Worm (Caenorhabditis elegans) whole organism, young adult: ENCODE data around the gene srt-36.

Experiments used
- C17E4.6 ChIP-seq: fragments of 200-800 bp; sonication (Bioruptor generic); IDR thresholded peaks from 2 replicates; pipeline ENCODE4 v1.3.6; 2022; ENCODE audit warnings: missing genetic modification reagents, missing genetic modification characterization, missing compliant biosample characterization
- D2030.7 ChIP-seq: fragments of 200-800 bp; sonication (Bioruptor generic); IDR thresholded peaks from 2 replicates; pipeline ENCODE4 v1.3.6; 2022; ENCODE audit warnings: missing genetic modification reagents, missing genetic modification characterization, missing compliant biosample characterization
- F10E7.11 ChIP-seq: sonication (generic microtip); optimal IDR thresholded peaks from 2 replicates; lab custom pipeline; 2017; ENCODE audit warnings: mild to moderate bottlenecking, missing genetic modification characterization, moderate library complexity, missing compliant biosample characterization
- F37B4.10 ChIP-seq: fragments of 200-800 bp; sonication (Bioruptor generic); IDR thresholded peaks from 2 replicates; pipeline ENCODE4 v1.3.6; 2022; ENCODE audit warnings: missing genetic modification characterization, missing compliant biosample characterization
- F55B11.4 ChIP-seq: sonication (generic microtip); optimal IDR thresholded peaks from 2 replicates; lab custom pipeline; 2016; ENCODE audit warnings: missing compliant biosample characterization, missing genetic modification characterization, borderline replicate concordance; ENCODE audit not compliant: insufficient read depth
- F57A8.1 ChIP-seq: fragments of 200-800 bp; sonication (Bioruptor generic); optimal IDR thresholded peaks from 2 replicates; lab custom pipeline; 2018; ENCODE audit warnings: mild to moderate bottlenecking, missing genetic modification characterization, moderate library complexity, missing compliant biosample characterization
- K12H6.12 ChIP-seq: fragments of 200-800 bp; sonication (Bioruptor generic); optimal IDR thresholded peaks from 2 replicates; lab custom pipeline; 2018; ENCODE audit warnings: mild to moderate bottlenecking, missing genetic modification characterization, missing compliant biosample characterization
- Y79H2A.3 ChIP-seq: fragments of 200-800 bp; sonication (Bioruptor generic); conservative IDR thresholded peaks from 2 replicates; pipeline ENCODE4 v1.3.6; 2022; ENCODE audit warnings: missing genetic modification reagents, missing genetic modification characterization, missing compliant biosample characterization
- Y95B8A.8 ChIP-seq: fragments of 200-800 bp; sonication (Bioruptor generic); IDR thresholded peaks from 2 replicates; pipeline ENCODE4 v1.3.6; 2022; ENCODE audit warnings: missing genetic modification reagents, missing genetic modification characterization, missing compliant biosample characterization
- akir-1 ChIP-seq: fragments of 200-800 bp; sonication (Bioruptor generic); optimal IDR thresholded peaks from 2 replicates; lab custom pipeline; 2018; ENCODE audit warnings: mild to moderate bottlenecking, missing genetic modification characterization, moderate library complexity, missing compliant biosample characterization
- aptf-3 ChIP-seq: fragments of 200-800 bp; sonication (Bioruptor generic); IDR thresholded peaks from 2 replicates; pipeline ENCODE4 v1.3.6; 2022; ENCODE audit warnings: missing genetic modification characterization, missing compliant biosample characterization
- athp-1 ChIP-seq: sonication (generic microtip); optimal IDR thresholded peaks from 2 replicates; lab custom pipeline; 2017; ENCODE audit warnings: mild to moderate bottlenecking, missing genetic modification characterization, missing compliant biosample characterization
- cebp-1 ChIP-seq, 2 experiments: fragments of 200-800 bp in 1 of 2; sonication (Bioruptor generic) in 1 of 2; sonication (generic microtip) in 1 of 2; IDR thresholded peaks in 1 of 2; optimal IDR thresholded peaks in 1 of 2; 2 replicates each; pipeline versions ENCODE4 v1.3.6 to Lab custom; 2017 to 2022; ENCODE audit warnings: missing compliant biosample characterization in 2 of 2, missing genetic modification characterization in 2 of 2, mild to moderate bottlenecking in 1 of 2, missing genetic modification reagents in 1 of 2, moderate library complexity in 1 of 2
- ceh-58 ChIP-seq: fragments of 200-800 bp; sonication (Bioruptor generic); IDR thresholded peaks from 2 replicates; pipeline ENCODE4 v1.3.6; 2022; ENCODE audit warnings: missing genetic modification characterization, missing compliant biosample characterization
- dpff-1 ChIP-seq: sonication (generic microtip); optimal IDR thresholded peaks from 2 replicates; lab custom pipeline; 2017; ENCODE audit warnings: mild to moderate bottlenecking, missing genetic modification characterization, missing compliant biosample characterization
- dpl-1 ChIP-seq: fragments of 150-350 bp; optimal IDR thresholded peaks from 2 replicates; lab custom pipeline; 2014; ENCODE audit warnings: missing biosample characterization, missing genetic modification reagents, missing genetic modification characterization
- ekl-4 ChIP-seq: fragments of 200-800 bp; sonication (Bioruptor generic); IDR thresholded peaks from 2 replicates; pipeline ENCODE4 v1.3.6; 2022; ENCODE audit warnings: missing genetic modification reagents, missing genetic modification characterization, missing compliant biosample characterization
- ets-4 ChIP-seq: fragments of 200-800 bp; sonication (Bioruptor generic); optimal IDR thresholded peaks from 2 replicates; lab custom pipeline; 2018; ENCODE audit warnings: mild to moderate bottlenecking, missing genetic modification characterization, missing compliant biosample characterization
- hlh-26 ChIP-seq: fragments of 200-800 bp; sonication (Bioruptor generic); conservative IDR thresholded peaks from 2 replicates; pipeline ENCODE4 v1.3.6; 2022; ENCODE audit warnings: missing genetic modification reagents, missing genetic modification characterization, missing compliant biosample characterization
- lin-26 ChIP-seq: fragments of 200-800 bp; sonication (Bioruptor generic); IDR thresholded peaks from 2 replicates; pipeline ENCODE4 v1.3.6; 2022; ENCODE audit warnings: missing genetic modification reagents, missing genetic modification characterization, missing compliant biosample characterization
- lin-54 ChIP-seq: fragments of 200-800 bp; sonication (Bioruptor generic); optimal IDR thresholded peaks from 2 replicates; lab custom pipeline; 2018; ENCODE audit warnings: mild to moderate bottlenecking, missing genetic modification characterization, missing compliant biosample characterization
- lsy-27 ChIP-seq: sonication (generic microtip); optimal IDR thresholded peaks from 2 replicates; lab custom pipeline; 2017; ENCODE audit warnings: missing genetic modification characterization, mild to moderate bottlenecking, missing compliant biosample characterization, antibody characterized with exemption, missing genotype, borderline replicate concordance; ENCODE audit not compliant: insufficient read depth
- madf-10 ChIP-seq: sonication (generic microtip); optimal IDR thresholded peaks from 2 replicates; lab custom pipeline; 2016; ENCODE audit warnings: mild to moderate bottlenecking, missing genetic modification characterization, missing compliant biosample characterization
- madf-3 ChIP-seq: fragments of 200-800 bp; sonication (Bioruptor generic); IDR thresholded peaks from 2 replicates; pipeline ENCODE4 v1.3.6; 2022; ENCODE audit warnings: missing genetic modification reagents, missing genetic modification characterization, missing compliant biosample characterization
- mes-4 ChIP-seq: sonication (generic microtip); optimal IDR thresholded peaks from 2 replicates; lab custom pipeline; 2016; ENCODE audit warnings: missing genotype, missing genetic modification characterization, missing compliant biosample characterization
- mxl-1 ChIP-seq: sonication (generic microtip); optimal IDR thresholded peaks from 2 replicates; lab custom pipeline; 2016; ENCODE audit warnings: missing genetic modification characterization, missing compliant biosample characterization
- pbrm-1 ChIP-seq: fragments of 200-800 bp; sonication (Bioruptor generic); IDR thresholded peaks from 2 replicates; pipeline ENCODE4 v1.3.6; 2022; ENCODE audit warnings: missing genetic modification reagents, missing genetic modification characterization, missing compliant biosample characterization
- repo-1 ChIP-seq: sonication (generic microtip); optimal IDR thresholded peaks from 2 replicates; lab custom pipeline; 2017; ENCODE audit warnings: mild to moderate bottlenecking, missing genetic modification characterization, missing compliant biosample characterization
- rpc-1 ChIP-seq, 2 experiments: fragments of 150-350 bp in 1 of 2; sonication (generic microtip) in 1 of 2; optimal IDR thresholded peaks; 2 replicates each; lab custom pipeline; 2014 to 2018; ENCODE audit warnings: missing biosample characterization in 1 of 2, missing genetic modification characterization in 1 of 2, missing genetic modification reagents in 1 of 2, missing genotype in 1 of 2
- snpc-1.1 ChIP-seq: sonication (generic microtip); optimal IDR thresholded peaks from 2 replicates; lab custom pipeline; 2017; ENCODE audit warnings: missing genetic modification characterization, mild to moderate bottlenecking, missing compliant biosample characterization, antibody characterized with exemption, moderate library complexity, missing genotype, missing genetic modification reagents; ENCODE audit not compliant: insufficient read depth
- sptf-2 ChIP-seq: fragments of 200-800 bp; sonication (Bioruptor generic); optimal IDR thresholded peaks from 2 replicates; lab custom pipeline; 2018; ENCODE audit warnings: mild to moderate bottlenecking, missing genetic modification characterization, missing compliant biosample characterization
- ztf-22 ChIP-seq: fragments of 200-800 bp; sonication (Bioruptor generic); optimal IDR thresholded peaks from 2 replicates; lab custom pipeline; 2018; ENCODE audit warnings: mild to moderate bottlenecking, missing genetic modification characterization, moderate library complexity, missing compliant biosample characterization
- ztf-25 ChIP-seq: fragments of 200-800 bp; sonication (Bioruptor generic); IDR thresholded peaks from 2 replicates; pipeline ENCODE4 v1.3.6; 2022; ENCODE audit warnings: missing genetic modification reagents, missing genetic modification characterization, missing compliant biosample characterization
- ztf-26 ChIP-seq: sonication (generic microtip); optimal IDR thresholded peaks from 2 replicates; lab custom pipeline; 2017; ENCODE audit warnings: missing genetic modification characterization, missing compliant biosample characterization

srt-36 gene

ce11 chrV:4261385-4261784, 6.7 kb downstream of the srt-36 start:
- TF ChIP-seq ceh-58 (GFP tag; lab: Robert Waterston, UW): no peak
- TF ChIP-seq repo-1 (tag; lab: Kevin White, UChicago): no peak
- no peak for TF ChIP-seq mes-4
- TF ChIP-seq F10E7.11 (tag; lab: Kevin White, UChicago): no peak
- TF ChIP-seq rpc-1 (optimal IDR thresholded peaks at IDR 0.05; lab: Kevin White, UChicago): no peak
- no peak for TF ChIP-seq rpc-1 (tag; optimal IDR thresholded peaks at IDR 0.05; lab: Kevin White, UChicago)
- no peak for TF ChIP-seq aptf-3 (GFP tag; lab: Robert Waterston, UW)
- no peak for TF ChIP-seq sptf-2 (GFP tag; lab: Kevin White, UChicago)
- no peak for TF ChIP-seq athp-1 (tag; lab: Kevin White, UChicago)
- no peak for TF ChIP-seq lin-26 (GFP tag; lab: Robert Waterston, UW)
- TF ChIP-seq akir-1 (GFP tag; lab: Kevin White, UChicago): no peak
- no peak for TF ChIP-seq C17E4.6
- no peak for TF ChIP-seq D2030.7 (GFP tag; lab: Robert Waterston, UW)

ce11 chrV:4260090-4260489, 8.0 kb downstream of the srt-36 start, which contains the start of gene srt-3:
Gene srt-3 (minus strand): TSS chrV:4260190.
- TF ChIP-seq lin-54 (no peak), Y79H2A.3 (GFP tag; lab: Robert Waterston, UW) (no peak), mxl-1 (no peak), ztf-26 (no peak), lsy-27 (tag; lab: Kevin White, UChicago) (no peak), madf-10 (no peak), C17E4.6 (no peak), Y95B8A.8 (no peak)

- TF ChIP-seq dpff-1 (tag; lab: Kevin White, UChicago) (no peak), F57A8.1 (GFP tag; lab: Kevin White, UChicago) (no peak), cebp-1 (GFP tag; IDR thresholded peaks at IDR 0.05; lab: Robert Waterston, UW) (no peak), cebp-1 (tag; optimal IDR thresholded peaks at IDR 0.05; lab: Kevin White, UChicago) (no peak), rpc-1 (optimal IDR thresholded peaks at IDR 0.05; lab: Kevin White, UChicago) (no peak), rpc-1 (tag; optimal IDR thresholded peaks at IDR 0.05; lab: Kevin White, UChicago) (no peak), F37B4.10 (GFP tag; lab: Robert Waterston, UW) (no peak), ets-4 (GFP tag; lab: Kevin White, UChicago) (no peak), madf-3 (no peak), hlh-26 (GFP tag; lab: Robert Waterston, UW) (no peak)
Observed at ce11 chrV:4256474-4256873, 11.6 kb downstream of the srt-36 start, which contains the start of gene srt-14. Gene srt-14 (minus strand): TSS chrV:4256574.

ce11 chrV:4250047-4250446, 18.1 kb downstream of the srt-36 start, which contains the start of gene srt-13:
Gene srt-13 (minus strand): TSS chrV:4250147.
- no peak for TF ChIP-seq snpc-1.1 (tag; lab: Kevin White, UChicago)
- TF ChIP-seq ets-4 (GFP tag; lab: Kevin White, UChicago): no peak
- no peak for TF ChIP-seq ekl-4
- TF ChIP-seq ztf-25: no peak
- no peak for TF ChIP-seq ztf-22 (GFP tag; lab: Kevin White, UChicago)
- no peak for TF ChIP-seq repo-1 (tag; lab: Kevin White, UChicago)
- no peak for TF ChIP-seq pbrm-1 (GFP tag; lab: Robert Waterston, UW)
- TF ChIP-seq aptf-3 (GFP tag; lab: Robert Waterston, UW): no peak
- no peak for TF ChIP-seq F37B4.10 (GFP tag; lab: Robert Waterston, UW)
- no peak for TF ChIP-seq F57A8.1 (GFP tag; lab: Kevin White, UChicago)
- TF ChIP-seq K12H6.12 (tag; lab: Kevin White, UChicago): no peak
- TF ChIP-seq F10E7.11 (tag; lab: Kevin White, UChicago): no peak
- no peak for TF ChIP-seq madf-10
- TF ChIP-seq F55B11.4: no peak
- TF ChIP-seq athp-1 (tag; lab: Kevin White, UChicago): no peak
- no peak for TF ChIP-seq dpl-1 (GFP tag; lab: Kevin White, UChicago)
- TF ChIP-seq, all 124 proteins: peak for 0
